Fruit fly (Drosophila melanogaster) whole organism, wandering third instar larva: ENCODE data around the gene Miro.

ENCODE experiments used
- Abd-B ChIP-seq: fragments of >200 bp; optimal IDR thresholded peaks from 2 replicates; lab custom pipeline; 2017; ENCODE audit warnings: missing biosample characterization, missing genetic modification characterization
- CG32264 ChIP-seq: fragments of 200-800 bp; sonication (Bioruptor generic); optimal IDR thresholded peaks from 2 replicates; lab custom pipeline; 2016; ENCODE audit warnings: missing biosample characterization, missing genetic modification characterization
- CG9705 ChIP-seq: fragments of 200-800 bp; sonication (Bioruptor generic); optimal IDR thresholded peaks from 2 replicates; lab custom pipeline; 2018; ENCODE audit warnings: missing biosample characterization, mild to moderate bottlenecking, missing genetic modification characterization
- CrebA ChIP-seq: fragments of 200-800 bp; sonication (Bioruptor generic); optimal IDR thresholded peaks from 2 replicates; lab custom pipeline; 2016; ENCODE audit warnings: missing biosample characterization, mild to moderate bottlenecking, missing genetic modification characterization, borderline replicate concordance
- Dfd ChIP-seq: fragments of >200 bp; optimal IDR thresholded peaks from 2 replicates; lab custom pipeline; 2017; ENCODE audit warnings: missing biosample characterization, missing genetic modification characterization
- Dif ChIP-seq: fragments of 200-275, 200-300 bp; sonication (Bioruptor generic); optimal IDR thresholded peaks from 2 replicates; lab custom pipeline; 2018; ENCODE audit warnings: missing biosample characterization, missing genetic modification characterization; ENCODE audit not compliant: partially characterized antibody
- GATAd ChIP-seq: sonication (Bioruptor generic); optimal IDR thresholded peaks from 2 replicates; lab custom pipeline; 2016; ENCODE audit warnings: missing biosample characterization, missing genetic modification characterization
- HLH106 ChIP-seq: fragments of 200-800 bp; optimal IDR thresholded peaks from 3 replicates; lab custom pipeline; 2019; ENCODE audit warnings: missing biosample characterization, mild to moderate bottlenecking, missing genetic modification characterization, moderate library complexity
- Hnf4 ChIP-seq: fragments of 200-800 bp; sonication (Bioruptor generic); optimal IDR thresholded peaks from 2 replicates; lab custom pipeline; 2016; ENCODE audit warnings: missing biosample characterization, mild to moderate bottlenecking, missing genetic modification characterization
- Hr78 ChIP-seq: fragments of >200 bp; optimal IDR thresholded peaks from 2 replicates; lab custom pipeline; 2017; ENCODE audit warnings: missing biosample characterization, missing genetic modification characterization
- Hr83 ChIP-seq: fragments of 200-300 bp; sonication (Bioruptor generic); optimal IDR thresholded peaks from 2 replicates; lab custom pipeline; 2016; ENCODE audit warnings: missing biosample characterization, mild to moderate bottlenecking, missing genetic modification characterization, moderate library complexity; ENCODE audit not compliant: poor library complexity, severe bottlenecking
- Jra ChIP-seq: sonication (Bioruptor generic); optimal IDR thresholded peaks from 2 replicates; lab custom pipeline; 2016; ENCODE audit warnings: missing biosample characterization, missing genetic modification characterization
- Mio ChIP-seq: sonication (Bioruptor generic); optimal IDR thresholded peaks from 2 replicates; lab custom pipeline; 2016; ENCODE audit warnings: missing biosample characterization, missing genetic modification characterization
- Myc ChIP-seq: fragments of >200 bp; optimal IDR thresholded peaks from 2 replicates; lab custom pipeline; 2017
- N ChIP-seq: fragments of >200 bp; optimal IDR thresholded peaks from 2 replicates; lab custom pipeline; 2018; ENCODE audit warnings: missing biosample characterization, missing external identifiers, missing genetic modification characterization
- OdsH ChIP-seq: fragments of 200-800 bp; sonication (Bioruptor generic); optimal IDR thresholded peaks from 2 replicates; lab custom pipeline; 2016; ENCODE audit warnings: missing biosample characterization, mild to moderate bottlenecking, missing genetic modification characterization
- Rel ChIP-seq, 2 experiments: fragments of 200-800 bp; sonication (Bioruptor generic) in 1 of 2; optimal IDR thresholded peaks; 2 replicates in 1 of 2; 3 replicates in 1 of 2; lab custom pipeline; 2016 to 2019; ENCODE audit warnings: mild to moderate bottlenecking in 2 of 2, missing biosample characterization in 2 of 2, missing genetic modification characterization in 2 of 2, moderate library complexity in 1 of 2
- Sp1 ChIP-seq: fragments of 200-800 bp; sonication (Bioruptor generic); optimal IDR thresholded peaks from 3 replicates; lab custom pipeline; 2019; ENCODE audit warnings: missing biosample characterization, mild to moderate bottlenecking, missing genetic modification characterization, moderate library complexity
- Vsx2 ChIP-seq: fragments of 200-300, 225-300 bp; sonication (Bioruptor generic); optimal IDR thresholded peaks from 2 replicates; lab custom pipeline; 2018; ENCODE audit warnings: missing biosample characterization, missing genetic modification characterization; ENCODE audit not compliant: partially characterized antibody
- br ChIP-seq: fragments of 200-800 bp; sonication (Bioruptor generic); optimal IDR thresholded peaks from 2 replicates; lab custom pipeline; 2016; ENCODE audit warnings: missing biosample characterization, missing genetic modification characterization
- brk ChIP-seq: fragments of 200-800 bp; sonication (Bioruptor generic); optimal IDR thresholded peaks from 2 replicates; lab custom pipeline; 2016; ENCODE audit warnings: missing biosample characterization, mild to moderate bottlenecking, missing genetic modification characterization
- dl ChIP-seq, 2 experiments: fragments of 175-275, 200-275 bp in 1 of 2; fragments of 200-275 bp in 1 of 2; sonication (Bioruptor generic); optimal IDR thresholded peaks; lab custom pipeline; 2018; ENCODE audit warnings: mild to moderate bottlenecking in 2 of 2, missing biosample characterization in 2 of 2, missing genetic modification characterization in 2 of 2, moderate library complexity in 2 of 2; ENCODE audit not compliant: partially characterized antibody in 2 of 2, insufficient read depth in 1 of 2
- dmrt93B ChIP-seq: fragments of 200-800 bp; sonication (Bioruptor generic); optimal IDR thresholded peaks from 2 replicates; lab custom pipeline; 2018; ENCODE audit warnings: missing biosample characterization, mild to moderate bottlenecking, missing genetic modification characterization
- dsf ChIP-seq: sonication (Bioruptor generic); optimal IDR thresholded peaks from 2 replicates; lab custom pipeline; 2016; ENCODE audit warnings: missing biosample characterization, missing genetic modification characterization, borderline replicate concordance
- ey ChIP-seq: fragments of 200-800 bp; sonication (Bioruptor generic); optimal IDR thresholded peaks from 2 replicates; lab custom pipeline; 2016; ENCODE audit warnings: missing biosample characterization, missing genetic modification characterization
- foxo ChIP-seq, 2 experiments: fragments of 200-800 bp; sonication (Bioruptor generic); optimal IDR thresholded peaks; 2 replicates in 1 of 2; 3 replicates in 1 of 2; lab custom pipeline; 2016 to 2017; ENCODE audit warnings: missing biosample characterization in 2 of 2, missing genetic modification characterization in 2 of 2
- fru ChIP-seq: fragments of 200-800 bp; sonication (Bioruptor generic); optimal IDR thresholded peaks from 3 replicates; lab custom pipeline; 2016; ENCODE audit warnings: missing biosample characterization, mild to moderate bottlenecking, missing genetic modification characterization
- h ChIP-seq: fragments of 200-800 bp; sonication (Bioruptor generic); optimal IDR thresholded peaks from 3 replicates; lab custom pipeline; 2016; ENCODE audit warnings: missing biosample characterization, mild to moderate bottlenecking, missing genetic modification characterization
- jim ChIP-seq: fragments of 175-275, 200-325 bp; sonication (Bioruptor generic); optimal IDR thresholded peaks from 2 replicates; lab custom pipeline; 2016; ENCODE audit warnings: missing biosample characterization, mild to moderate bottlenecking, missing genetic modification characterization
- lola ChIP-seq: fragments of >200 bp; optimal IDR thresholded peaks from 2 replicates; lab custom pipeline; 2017; ENCODE audit warnings: missing biosample characterization, missing genetic modification characterization
- pan ChIP-seq: fragments of >200 bp; optimal IDR thresholded peaks from 2 replicates; lab custom pipeline; 2017
- psq ChIP-seq: fragments of 200-800 bp; sonication (Bioruptor generic); optimal IDR thresholded peaks from 3 replicates; lab custom pipeline; 2017; ENCODE audit warnings: missing biosample characterization, mild to moderate bottlenecking, missing genetic modification characterization, moderate library complexity
- rgr ChIP-seq: fragments of 200-800 bp; sonication (Bioruptor generic); optimal IDR thresholded peaks from 3 replicates; lab custom pipeline; 2016; ENCODE audit warnings: missing biosample characterization, mild to moderate bottlenecking, missing genetic modification characterization
- sage ChIP-seq: fragments of 200-800 bp; sonication (Bioruptor generic); optimal IDR thresholded peaks from 2 replicates; lab custom pipeline; 2016; ENCODE audit warnings: missing biosample characterization, mild to moderate bottlenecking, missing genetic modification characterization
- sv ChIP-seq: fragments of 200-800 bp; sonication (Bioruptor generic); optimal IDR thresholded peaks from 3 replicates; lab custom pipeline; 2016; ENCODE audit warnings: missing biosample characterization, missing genetic modification characterization
- tai ChIP-seq: sonication (Bioruptor generic); optimal IDR thresholded peaks from 2 replicates; lab custom pipeline; 2016; ENCODE audit warnings: missing biosample characterization, missing genetic modification characterization
- usp ChIP-seq: fragments of >200 bp; optimal IDR thresholded peaks from 2 replicates; lab custom pipeline; 2017; ENCODE audit warnings: missing biosample characterization, missing genetic modification characterization
- woc ChIP-seq: sonication (Bioruptor generic); optimal IDR thresholded peaks from 2 replicates; lab custom pipeline; 2016; ENCODE audit warnings: missing biosample characterization, mild to moderate bottlenecking, missing genetic modification characterization

Miro gene

DNA sequence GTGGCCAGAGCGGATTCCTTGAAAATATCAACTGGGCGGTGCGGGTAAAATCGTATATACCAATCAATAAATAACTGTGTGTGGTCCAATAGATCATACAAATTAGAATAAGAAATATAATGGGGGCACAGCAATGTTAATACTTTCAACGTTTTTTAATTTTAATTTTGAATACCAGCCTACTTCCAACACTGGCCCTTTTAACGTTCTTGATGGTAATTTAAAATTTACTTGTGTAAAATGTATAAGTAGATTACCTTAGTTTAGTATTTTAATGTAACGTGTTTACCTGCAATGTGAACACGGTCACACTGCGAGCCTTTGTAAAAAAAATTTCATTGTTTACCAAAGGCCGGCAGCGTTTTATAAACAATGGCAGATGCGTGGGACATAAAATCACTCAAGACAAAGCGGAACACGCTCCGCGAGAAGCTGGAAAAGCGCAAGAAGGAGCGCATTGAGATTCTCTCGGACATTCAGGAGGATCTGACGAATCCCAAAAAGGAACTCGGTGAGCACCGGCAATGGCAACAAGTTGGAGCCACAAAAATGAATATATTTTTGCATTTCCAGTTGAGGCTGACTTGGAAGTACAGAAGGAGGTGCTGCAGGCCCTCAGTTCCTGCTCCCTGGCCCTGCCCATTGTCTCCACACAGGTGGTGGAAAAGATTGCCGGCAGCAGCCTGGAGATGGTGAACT is 6.7 kb downstream of the Miro start, which contains the start of the genes KrT95D and Mettl3:
Gene KrT95D, minus strand, starts transcription at position 3 of the 699 bp plus-strand sequence.
Gene Mettl3, plus strand, starts transcription at position 333 of the 699 bp plus-strand sequence.
- TF ChIP-seq Dfd (GFP tag; lab: Kevin White, UChicago) (no peak), foxo (GFP tag; optimal IDR thresholded peaks at IDR 0.05; lab: Kevin White, UChicago) (no peak), Mio (no peak), Jra (GFP tag; lab: Kevin White, UChicago) (no peak), rgr (GFP tag; lab: Kevin White, UChicago) (no peak), pan (no peak), br (GFP tag; lab: Kevin White, UChicago) (peak; percentile 16), CG32264 (GFP tag; lab: Kevin White, UChicago) (no peak), sv (GFP tag; lab: Kevin White, UChicago) (no peak), dl (GFP tag; optimal IDR thresholded peaks at IDR 0.05; lab: Kevin White, UChicago; ENCODE audit: insufficient read depth in 1 of 2, partially characterized antibody in 2 of 2) (no peak), brk (GFP tag; lab: Kevin White, UChicago) (no peak), Abd-B (GFP tag; lab: Kevin White, UChicago) (no peak), lola (no peak), CG9705 (GFP tag; lab: Kevin White, UChicago) (no peak), Hr83 (GFP tag; lab: Kevin White, UChicago) (no peak), Rel (GFP tag; optimal IDR thresholded peaks at IDR 0.05; lab: Kevin White, UChicago) (no peak), Rel (tag; optimal IDR thresholded peaks at IDR 0.05; lab: Kevin White, UChicago) (peak; percentile 4), Sp1 (GFP tag; lab: Kevin White, UChicago) (no peak), Hnf4 (GFP tag; lab: Kevin White, UChicago) (peak; percentile 55), usp (GFP tag; lab: Kevin White, UChicago) (no peak), Vsx2 (GFP tag; lab: Kevin White, UChicago) (no peak), N (GFP tag; lab: Kevin White, UChicago) (no peak), tai (GFP tag; lab: Kevin White, UChicago) (no peak), CrebA (no peak), jim (GFP tag; lab: Kevin White, UChicago) (no peak), fru (GFP tag; lab: Kevin White, UChicago) (peak; percentile 26), h (GFP tag; lab: Kevin White, UChicago) (peak; percentile 26), Myc (peak; percentile 16), Hr78 (GFP tag; lab: Kevin White, UChicago) (no peak), HLH106 (tag; lab: Kevin White, UChicago) (peak; percentile 19), woc (GFP tag; lab: Kevin White, UChicago) (no peak), GATAd (GFP tag; lab: Kevin White, UChicago) (no peak), ey (GFP tag; lab: Kevin White, UChicago) (peak; percentile 12), sage (GFP tag; lab: Kevin White, UChicago) (no peak), psq (no peak), dsf (peak; percentile 58), OdsH (no peak), Dif (GFP tag; lab: Kevin White, UChicago) (no peak), dmrt93B (GFP tag; lab: Kevin White, UChicago) (no peak)

DNA sequence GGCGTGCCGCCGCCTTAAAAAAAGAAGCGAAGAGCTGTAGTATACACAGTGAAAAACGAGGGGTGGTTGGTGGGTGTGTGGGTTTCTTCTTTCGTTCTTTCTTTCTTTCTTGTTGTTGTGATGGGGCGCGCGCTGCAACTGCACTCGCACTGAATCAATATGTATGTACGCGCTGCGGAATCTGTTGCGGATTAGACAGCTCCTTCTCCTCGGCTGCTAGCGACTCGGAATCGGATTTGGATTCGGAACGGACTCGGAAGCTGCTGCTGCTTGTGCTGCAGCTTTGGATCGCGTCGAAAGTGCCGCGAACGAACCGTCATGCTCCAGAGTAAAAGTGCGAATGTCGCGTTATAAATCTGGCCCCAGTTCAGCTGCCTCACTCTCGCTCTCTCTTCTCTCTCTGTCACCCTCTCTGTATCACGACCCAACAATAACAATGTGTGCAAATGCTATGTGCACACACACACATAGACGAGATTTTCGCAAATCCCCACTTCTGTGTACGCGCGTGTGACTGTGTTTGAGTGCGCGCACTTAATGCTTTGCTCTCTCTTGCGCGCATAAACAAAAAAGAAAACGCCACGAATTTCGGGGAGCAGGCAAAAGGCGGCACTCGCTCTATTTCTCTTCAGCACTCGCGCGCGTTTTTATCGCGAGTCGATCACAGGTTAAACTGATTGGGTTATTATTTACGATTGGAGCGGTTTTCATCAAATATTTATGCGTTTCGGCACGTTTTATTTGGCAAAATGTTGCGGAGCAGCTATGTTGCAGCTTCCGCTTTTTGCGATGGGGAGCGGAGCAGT is 7.4 kb downstream of the Miro start:
- no peak for TF ChIP-seq Myc
- no peak for TF ChIP-seq lola
- no peak for TF ChIP-seq Rel (GFP tag; optimal IDR thresholded peaks at IDR 0.05; lab: Kevin White, UChicago)
- peak; percentile 89 for TF ChIP-seq Rel (tag; optimal IDR thresholded peaks at IDR 0.05; lab: Kevin White, UChicago)
- TF ChIP-seq Dfd (GFP tag; lab: Kevin White, UChicago): no peak
- TF ChIP-seq jim (GFP tag; lab: Kevin White, UChicago): no peak
- no peak for TF ChIP-seq brk (GFP tag; lab: Kevin White, UChicago)
- TF ChIP-seq dmrt93B (GFP tag; lab: Kevin White, UChicago): no peak
- TF ChIP-seq tai (GFP tag; lab: Kevin White, UChicago): no peak
- no peak for TF ChIP-seq pan
- peak; percentile 6 for TF ChIP-seq woc (GFP tag; lab: Kevin White, UChicago)
- TF ChIP-seq foxo (GFP tag; optimal IDR thresholded peaks at IDR 0.05; lab: Kevin White, UChicago): peak in 1 of 2 experiments; percentile 40
- peak; percentile 4 for TF ChIP-seq N (GFP tag; lab: Kevin White, UChicago)
- no peak for TF ChIP-seq dsf
- TF ChIP-seq fru (GFP tag; lab: Kevin White, UChicago): peak; percentile 29
- no peak for TF ChIP-seq ey (GFP tag; lab: Kevin White, UChicago)
- TF ChIP-seq Sp1 (GFP tag; lab: Kevin White, UChicago): peak; percentile 46
- TF ChIP-seq Jra (GFP tag; lab: Kevin White, UChicago): no peak
- peak; percentile 15 for TF ChIP-seq br (GFP tag; lab: Kevin White, UChicago)
- TF ChIP-seq Abd-B (GFP tag; lab: Kevin White, UChicago): no peak
- TF ChIP-seq sage (GFP tag; lab: Kevin White, UChicago): no peak
- TF ChIP-seq OdsH: peak; percentile 10
- peak; percentile 65 for TF ChIP-seq Hr83 (GFP tag; lab: Kevin White, UChicago)
- TF ChIP-seq sv (GFP tag; lab: Kevin White, UChicago): no peak
- peak in 1 of 2 experiments; percentile 64 for TF ChIP-seq dl (GFP tag; optimal IDR thresholded peaks at IDR 0.05; lab: Kevin White, UChicago; ENCODE audit: insufficient read depth in 1 of 2, partially characterized antibody in 2 of 2)
- TF ChIP-seq usp (GFP tag; lab: Kevin White, UChicago): no peak
- TF ChIP-seq CrebA: no peak
- TF ChIP-seq rgr (GFP tag; lab: Kevin White, UChicago): no peak
- TF ChIP-seq h (GFP tag; lab: Kevin White, UChicago): peak; percentile 64
- no peak for TF ChIP-seq Mio
- no peak for TF ChIP-seq Hnf4 (GFP tag; lab: Kevin White, UChicago)
- TF ChIP-seq HLH106 (tag; lab: Kevin White, UChicago): no peak
- TF ChIP-seq Hr78 (GFP tag; lab: Kevin White, UChicago): no peak
- no peak for TF ChIP-seq Vsx2 (GFP tag; lab: Kevin White, UChicago)
- TF ChIP-seq Dif (GFP tag; lab: Kevin White, UChicago): peak; percentile 90
- TF ChIP-seq CG9705 (GFP tag; lab: Kevin White, UChicago): no peak
